Worm (Caenorhabditis elegans) whole organism, L4 larva: Measurements from ENCODE around the gene srv-14.

Source experiments
- F10B5.3 ChIP-seq: sonication (generic microtip); optimal IDR thresholded peaks from 2 replicates; lab custom pipeline; 2016; ENCODE audit warnings: mild to moderate bottlenecking, missing genetic modification characterization, missing compliant biosample characterization
- F26F4.8 ChIP-seq: fragments of 200-800 bp; sonication (Bioruptor generic); conservative IDR thresholded peaks from 2 replicates; pipeline ENCODE4 v1.3.6; 2022; ENCODE audit warnings: missing genetic modification characterization, missing compliant biosample characterization
- T26A8.4 ChIP-seq: fragments of 200-800 bp; sonication (Bioruptor generic); IDR thresholded peaks from 2 replicates; pipeline ENCODE4 v1.3.6; 2022; ENCODE audit warnings: missing genetic modification characterization, missing compliant biosample characterization
- Y105C5A.15 ChIP-seq: fragments of 200-800 bp; sonication (Bioruptor generic); IDR thresholded peaks from 2 replicates; pipeline ENCODE4 v1.3.6; 2022; ENCODE audit warnings: missing genetic modification characterization, missing compliant biosample characterization
- Y48G9A.11 ChIP-seq: fragments of 200-800 bp; sonication (Bioruptor generic); IDR thresholded peaks from 2 replicates; pipeline ENCODE4 v1.3.6; 2022; ENCODE audit warnings: missing genetic modification reagents, missing genetic modification characterization, missing compliant biosample characterization
- Y75B8A.6 ChIP-seq: fragments of 200-800 bp; sonication (Bioruptor generic); IDR thresholded peaks from 2 replicates; pipeline ENCODE4 v1.3.6; 2022; ENCODE audit warnings: missing genetic modification reagents, missing genetic modification characterization, missing compliant biosample characterization
- ZK337.2 ChIP-seq: fragments of 200-800 bp; sonication (Bioruptor generic); IDR thresholded peaks from 2 replicates; pipeline ENCODE4 v1.3.6; 2022; ENCODE audit warnings: missing genetic modification reagents, missing genetic modification characterization, missing compliant biosample characterization
- aha-1 ChIP-seq: fragments of 150-350 bp; peaks from one replicate; lab custom pipeline; 2014; ENCODE audit warnings: missing biosample characterization, missing genetic modification characterization
- arid-1 ChIP-seq: fragments of 200-800 bp; sonication (Bioruptor generic); conservative IDR thresholded peaks from 2 replicates; pipeline ENCODE4 v1.3.6; 2022; ENCODE audit warnings: missing genetic modification reagents, missing genetic modification characterization, missing compliant biosample characterization
- daf-16 ChIP-seq, 3 experiments: sonication (generic microtip); optimal IDR thresholded peaks; 2 replicates each; lab custom pipeline; 2016 to 2017; ENCODE audit warnings: missing genetic modification characterization in 3 of 3, missing genetic modification reagents in 3 of 3, mild to moderate bottlenecking in 2 of 3, missing compliant biosample characterization in 2 of 3, missing biosample characterization in 1 of 3, moderate library complexity in 1 of 3
- dmd-6 ChIP-seq: fragments of 200-800 bp; sonication (Bioruptor generic); IDR thresholded peaks from 2 replicates; pipeline ENCODE4 v1.3.6; 2022; ENCODE audit warnings: missing genetic modification reagents, missing genetic modification characterization, missing compliant biosample characterization
- duxl-1 ChIP-seq: sonication (generic microtip); optimal IDR thresholded peaks from 2 replicates; lab custom pipeline; 2016; ENCODE audit warnings: mild to moderate bottlenecking, missing genetic modification characterization, moderate library complexity, missing compliant biosample characterization; ENCODE audit not compliant: poor library complexity
- hif-1 ChIP-seq, 2 experiments: sonication (generic microtip); optimal IDR thresholded peaks; 2 replicates each; lab custom pipeline; 2016 to 2017; ENCODE audit warnings: missing compliant biosample characterization in 2 of 2, missing genetic modification characterization in 2 of 2, missing genetic modification reagents in 2 of 2, missing genotype in 2 of 2, mild to moderate bottlenecking in 1 of 2
- hlh-11 ChIP-seq: fragments of 200-800 bp; sonication (Bioruptor generic); optimal IDR thresholded peaks from 2 replicates; lab custom pipeline; 2018; ENCODE audit warnings: mild to moderate bottlenecking, missing genetic modification characterization, missing compliant biosample characterization
- hmg-1.1 ChIP-seq: fragments of 200-800 bp; sonication (Bioruptor generic); IDR thresholded peaks from 2 replicates; pipeline ENCODE4 v1.3.6; 2022; ENCODE audit warnings: missing genetic modification reagents, missing genetic modification characterization, missing compliant biosample characterization
- jun-1 ChIP-seq: fragments of 150-350 bp; optimal IDR thresholded peaks from 2 replicates; lab custom pipeline; 2014; ENCODE audit warnings: missing biosample characterization, missing genetic modification reagents, missing genetic modification characterization
- lin-38 ChIP-seq: fragments of 200-800 bp; sonication (Bioruptor generic); IDR thresholded peaks from 2 replicates; pipeline ENCODE4 v1.3.6; 2022; ENCODE audit warnings: missing genetic modification reagents, missing genetic modification characterization, missing compliant biosample characterization
- lir-3 ChIP-seq: sonication (generic microtip); optimal IDR thresholded peaks from 2 replicates; lab custom pipeline; 2016; ENCODE audit warnings: mild to moderate bottlenecking, missing genetic modification characterization, missing compliant biosample characterization
- lsy-2 ChIP-seq, 2 experiments: fragments of 150-350 bp in 1 of 2; sonication (generic microtip) in 1 of 2; optimal IDR thresholded peaks; 2 replicates each; lab custom pipeline; 2014 to 2017; ENCODE audit warnings: missing biosample characterization in 2 of 2, missing genetic modification characterization in 2 of 2
- madf-9 ChIP-seq: fragments of 200-800 bp; sonication (Bioruptor generic); conservative IDR thresholded peaks from 2 replicates; pipeline ENCODE4 v1.3.6; 2022; ENCODE audit warnings: missing genetic modification reagents, missing genetic modification characterization, missing compliant biosample characterization
- mdl-1 ChIP-seq, 2 experiments: fragments of 150-350 bp in 1 of 2; sonication (generic microtip) in 1 of 2; optimal IDR thresholded peaks; 2 replicates each; lab custom pipeline; 2014 to 2017; ENCODE audit warnings: missing biosample characterization in 2 of 2, missing genetic modification characterization in 2 of 2
- mdt-29 ChIP-seq: fragments of 200-800 bp; sonication (Bioruptor generic); IDR thresholded peaks from 2 replicates; pipeline ENCODE4 v1.3.6; 2022; ENCODE audit warnings: missing genetic modification reagents, missing genetic modification characterization, missing compliant biosample characterization
- mxl-2 ChIP-seq: fragments of 200-800 bp; sonication (Bioruptor generic); conservative IDR thresholded peaks from 2 replicates; pipeline ENCODE4 v1.3.6; 2022; ENCODE audit warnings: missing genetic modification reagents, missing genetic modification characterization, missing compliant biosample characterization
- nhr-25 ChIP-seq: sonication (generic microtip); optimal IDR thresholded peaks from 2 replicates; lab custom pipeline; 2017; ENCODE audit warnings: missing genetic modification characterization, mild to moderate bottlenecking, missing compliant biosample characterization, antibody characterized with exemption, moderate library complexity, borderline replicate concordance; ENCODE audit not compliant: insufficient read depth
- nhr-48 ChIP-seq: sonication (generic microtip); optimal IDR thresholded peaks from 2 replicates; lab custom pipeline; 2016; ENCODE audit warnings: mild to moderate bottlenecking, missing genetic modification characterization, missing compliant biosample characterization
- nhr-76 ChIP-seq: fragments of 150-350 bp; optimal IDR thresholded peaks from 2 replicates; lab custom pipeline; 2014; ENCODE audit warnings: missing biosample characterization, missing genetic modification characterization
- php-3 ChIP-seq: fragments of 200-800 bp; sonication (Bioruptor generic); IDR thresholded peaks from 2 replicates; pipeline ENCODE4 v1.3.6; 2022; ENCODE audit warnings: missing genetic modification reagents, missing genetic modification characterization, missing compliant biosample characterization
- saeg-2 ChIP-seq: fragments of 200-800 bp; sonication (Bioruptor generic); IDR thresholded peaks from 2 replicates; pipeline ENCODE4 v1.3.6; 2022; ENCODE audit warnings: missing genetic modification reagents, missing genetic modification characterization, missing compliant biosample characterization
- sdz-12 ChIP-seq: fragments of 200-800 bp; sonication (Bioruptor generic); optimal IDR thresholded peaks from 2 replicates; lab custom pipeline; 2018; ENCODE audit warnings: mild to moderate bottlenecking, missing genetic modification characterization, missing compliant biosample characterization
- set-16 ChIP-seq: fragments of 200-800 bp; sonication (Bioruptor generic); IDR thresholded peaks from 2 replicates; pipeline ENCODE4 v1.3.6; 2022; ENCODE audit warnings: missing genetic modification reagents, missing genetic modification characterization, missing compliant biosample characterization
- snpc-1.2 ChIP-seq: fragments of 200-800 bp; sonication (Bioruptor generic); IDR thresholded peaks from 2 replicates; pipeline ENCODE4 v1.3.6; 2022; ENCODE audit warnings: missing genetic modification reagents, missing genetic modification characterization, missing compliant biosample characterization
- zip-11 ChIP-seq: fragments of 200-800 bp; sonication (Bioruptor generic); IDR thresholded peaks from 2 replicates; pipeline ENCODE4 v1.3.6; 2022; ENCODE audit warnings: missing genetic modification characterization, missing compliant biosample characterization
- ztf-11 ChIP-seq: fragments of 150-350 bp; optimal IDR thresholded peaks from 2 replicates; lab custom pipeline; 2014; ENCODE audit warnings: missing biosample characterization, missing genetic modification characterization

The srv-14 gene

DNA sequence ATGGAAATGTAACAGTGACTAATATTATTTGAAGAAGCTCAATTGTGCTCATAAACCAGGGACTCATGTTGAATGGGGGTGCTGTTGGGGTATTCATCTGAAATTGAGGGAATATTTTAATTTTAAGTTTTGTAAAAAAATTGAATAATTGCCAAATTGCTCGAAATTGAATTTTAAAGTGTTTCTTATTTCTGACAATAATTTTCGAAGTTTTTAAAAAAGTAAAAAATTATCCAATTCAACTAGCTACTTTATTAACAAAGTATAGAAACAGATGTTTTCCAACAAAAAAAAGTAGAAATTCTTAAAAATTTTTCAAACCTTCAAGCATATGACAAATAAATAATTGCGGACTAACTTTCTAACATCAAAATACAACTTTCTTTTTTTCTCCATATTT lies at the start of gene srv-14:
Gene srv-14 (minus strand): TSS at position 101 of the 400 bp plus-strand sequence.
- TF ChIP-seq saeg-2 (GFP tag; lab: Robert Waterston, UW), result no peak
- no peak for TF ChIP-seq lir-3
- TF ChIP-seq F26F4.8 (GFP tag; lab: Robert Waterston, UW), result no peak
- no peak for TF ChIP-seq lsy-2 (tag; optimal IDR thresholded peaks at IDR 0.05; lab: Kevin White, UChicago)
- TF ChIP-seq aha-1, result peak; percentile 10
- no peak for TF ChIP-seq Y75B8A.6 (GFP tag; lab: Robert Waterston, UW)

DNA sequence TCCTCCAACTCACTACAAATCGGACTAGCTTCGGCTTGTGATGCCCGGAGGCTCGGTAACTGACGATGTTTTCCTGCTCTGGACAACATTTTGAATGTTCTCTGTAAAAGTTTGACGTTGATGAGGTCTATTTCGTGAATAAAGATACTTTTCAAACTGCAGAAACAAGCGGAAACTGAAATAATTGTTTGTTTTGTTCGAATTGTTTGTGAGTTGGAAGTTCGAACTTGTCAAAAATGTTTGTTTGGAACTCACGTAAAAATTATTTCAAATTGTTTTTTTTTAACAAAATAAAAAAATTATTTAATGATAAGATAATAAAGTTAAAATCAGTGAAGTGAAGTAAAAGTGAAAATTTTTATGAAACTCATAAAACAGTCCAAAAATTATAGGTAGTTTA lies 47.4 kb upstream of the srv-14 start, which contains the start of gene Y105C5B.11:
Gene Y105C5B.11 (minus strand): TSS at position 101 of the 400 bp plus-strand sequence.
- TF ChIP-seq mdt-29 (no peak), ZK337.2 (GFP tag; lab: Robert Waterston, UW) (no peak), lin-38 (GFP tag; lab: Robert Waterston, UW) (no peak), arid-1 (GFP tag; lab: Robert Waterston, UW) (no peak), zip-11 (GFP tag; lab: Robert Waterston, UW) (no peak), hlh-11 (tag; lab: Kevin White, UChicago) (no peak), snpc-1.2 (GFP tag; lab: Robert Waterston, UW) (no peak), T26A8.4 (GFP tag; lab: Robert Waterston, UW) (no peak), madf-9 (GFP tag; lab: Robert Waterston, UW) (no peak)
- TF ChIP-seq, all 104 proteins: peak for 0

DNA sequence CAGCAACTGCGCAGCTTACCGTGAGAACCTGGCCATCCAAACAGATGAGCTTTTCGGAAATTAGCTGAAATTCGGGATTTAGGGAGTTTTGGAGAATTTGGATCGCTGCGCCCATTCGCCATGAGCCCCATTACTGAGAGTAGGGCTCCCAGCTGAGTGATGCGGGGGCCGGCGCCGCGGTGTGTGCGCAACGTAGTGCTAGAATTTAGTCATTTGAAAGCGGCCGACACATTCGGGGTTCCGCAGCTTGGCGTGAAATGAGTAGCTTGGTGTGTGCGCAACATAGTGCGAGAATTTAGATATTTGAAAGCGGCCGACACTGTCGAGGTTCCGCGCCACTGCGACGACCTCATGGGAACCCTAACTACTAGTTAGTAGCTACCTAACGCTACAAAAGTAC lies 46.8 kb upstream of the srv-14 start:
- TF ChIP-seq mxl-2 (GFP tag; lab: Robert Waterston, UW), result no peak
- no peak for TF ChIP-seq mdl-1 (tag; optimal IDR thresholded peaks at IDR 0.05; lab: Kevin White, UChicago)
- TF ChIP-seq snpc-1.2 (GFP tag; lab: Robert Waterston, UW), result peak; percentile 93
- TF ChIP-seq nhr-48 (tag; lab: Kevin White, UChicago), result no peak
- TF ChIP-seq hmg-1.1 (GFP tag; lab: Robert Waterston, UW), result no peak
- TF ChIP-seq nhr-25, result no peak

DNA sequence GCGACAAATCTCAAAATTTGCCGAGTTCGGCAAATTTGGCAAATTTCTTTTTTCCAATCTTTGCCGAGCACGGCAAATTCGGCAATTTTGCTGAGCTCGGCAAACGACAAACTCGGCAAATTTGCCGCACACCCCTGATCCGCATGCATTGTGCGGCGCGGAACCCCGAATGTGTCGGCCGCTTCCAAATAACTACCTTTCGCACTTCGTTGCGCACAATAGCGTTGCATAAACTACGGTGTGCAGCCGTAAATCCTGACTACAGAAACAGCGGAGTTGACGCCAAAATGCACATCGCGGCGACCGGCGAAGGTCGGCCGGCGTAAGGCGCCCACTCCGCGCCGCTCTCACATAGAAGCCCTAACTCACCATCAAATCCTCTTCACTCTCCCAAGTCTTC lies 44.4 kb upstream of the srv-14 start:
- TF ChIP-seq dmd-6 (no peak), sdz-12 (no peak), snpc-1.2 (GFP tag; lab: Robert Waterston, UW) (peak; percentile 92), php-3 (GFP tag; lab: Robert Waterston, UW) (0 out of 2 replicates have a peak, but pooled peaks have one; percentile 46), set-16 (GFP tag; lab: Robert Waterston, UW) (peak; percentile 41; the same call in 1 of the 2 replicates), nhr-25 (no peak), F10B5.3 (tag; lab: Kevin White, UChicago) (no peak), duxl-1 (tag; lab: Kevin White, UChicago) (no peak)

DNA sequence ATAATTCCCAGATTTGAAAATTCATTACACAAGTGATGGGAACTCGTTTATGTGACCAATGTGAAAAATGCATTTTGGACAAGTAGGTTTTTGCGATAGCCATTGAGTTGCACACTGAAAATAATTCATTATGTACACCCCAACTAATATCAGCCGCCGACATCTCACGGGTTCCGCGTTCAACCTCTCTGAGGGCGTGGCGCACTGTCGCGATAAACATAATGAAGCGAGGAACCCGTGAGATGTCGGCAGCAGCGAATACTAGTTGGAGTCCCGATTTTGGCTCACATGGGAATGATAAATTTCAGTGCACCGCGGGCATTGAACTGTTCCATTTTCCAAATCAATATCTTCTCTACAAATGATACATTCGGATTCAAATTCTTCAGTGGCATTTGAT lies 43.1 kb upstream of the srv-14 start:
- TF ChIP-seq snpc-1.2 (GFP tag; lab: Robert Waterston, UW) (peak; percentile 63), nhr-76 (tag; lab: Kevin White, UChicago) (no peak)

DNA sequence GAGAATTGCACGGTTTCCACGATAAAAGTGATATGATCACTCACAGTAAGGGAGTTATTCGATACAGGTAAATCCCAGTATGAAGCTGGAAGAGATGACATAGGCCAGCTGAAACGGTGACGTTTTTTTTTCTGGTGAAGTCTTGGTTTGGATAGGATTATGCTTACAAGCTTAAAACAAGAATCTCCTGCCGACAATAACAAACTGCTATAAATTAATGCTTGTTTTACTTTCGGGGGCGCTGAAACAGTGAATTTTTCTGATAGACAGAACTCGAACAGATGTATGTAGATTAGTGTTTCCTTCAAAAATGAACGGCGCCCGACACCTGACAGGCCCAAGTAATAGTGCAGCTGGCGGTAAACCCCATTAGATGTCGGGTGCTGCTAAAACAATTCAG lies 39.8 kb upstream of the srv-14 start, which contains the start of gene srv-16:
Gene srv-16 (minus strand): TSS at position 101 of the 400 bp plus-strand sequence.
- TF ChIP-seq hif-1 (tag; optimal IDR thresholded peaks at IDR 0.05; lab: Kevin White, UChicago) (no peak), Y48G9A.11 (GFP tag; lab: Robert Waterston, UW) (no peak), daf-16 (GFP tag; optimal IDR thresholded peaks at IDR 0.05; lab: Kevin White, UChicago) (no peak), daf-16 (tag; optimal IDR thresholded peaks at IDR 0.05; lab: Kevin White, UChicago) (no peak), Y105C5A.15 (GFP tag; lab: Robert Waterston, UW) (no peak), ztf-11 (tag; lab: Kevin White, UChicago) (no peak), jun-1 (tag; lab: Kevin White, UChicago) (no peak)
